Fruit fly (Drosophila melanogaster): ENCODE results near the gene crim.

The crim gene

DNA sequence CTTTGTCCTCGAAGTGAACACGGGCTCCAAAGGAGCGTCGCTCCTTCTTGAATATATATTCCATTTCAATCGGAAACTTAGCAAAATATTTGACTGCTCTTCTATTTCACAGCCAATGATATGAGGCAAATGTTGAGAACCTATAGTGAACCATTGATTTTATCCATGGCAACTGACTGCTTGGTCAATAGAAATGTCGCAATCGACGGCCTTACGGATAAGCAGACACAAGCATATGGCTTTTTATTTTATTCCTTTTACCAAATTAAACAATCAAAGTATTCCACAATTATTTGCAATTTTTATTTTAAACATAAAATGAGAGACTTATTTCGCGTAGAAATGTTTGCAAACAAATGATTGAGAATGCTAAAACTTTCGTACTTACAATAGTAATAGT, 12.0 kb downstream of the crim start, which contains the start of gene Dnai2:
Gene Dnai2, minus strand, starts transcription at position 101 of the 400 bp plus-strand sequence.
- TF ChIP-seq Pif1B (GFP tag; optimal IDR thresholded peaks at IDR 0.05) (no peak), CG34367 (tag; optimal IDR thresholded peaks at IDR 0.05) (no peak), CG8301 (tag; optimal IDR thresholded peaks at IDR 0.05) (no peak), CG13204 (GFP tag; optimal IDR thresholded peaks at IDR 0.05) (no peak), CG8159 (tag; optimal IDR thresholded peaks at IDR 0.05) (no peak), Snoo (tag; optimal IDR thresholded peaks at IDR 0.05) (no peak), CG32121 (GFP tag; IDR thresholded peaks at IDR 0.05) (no peak)

DNA sequence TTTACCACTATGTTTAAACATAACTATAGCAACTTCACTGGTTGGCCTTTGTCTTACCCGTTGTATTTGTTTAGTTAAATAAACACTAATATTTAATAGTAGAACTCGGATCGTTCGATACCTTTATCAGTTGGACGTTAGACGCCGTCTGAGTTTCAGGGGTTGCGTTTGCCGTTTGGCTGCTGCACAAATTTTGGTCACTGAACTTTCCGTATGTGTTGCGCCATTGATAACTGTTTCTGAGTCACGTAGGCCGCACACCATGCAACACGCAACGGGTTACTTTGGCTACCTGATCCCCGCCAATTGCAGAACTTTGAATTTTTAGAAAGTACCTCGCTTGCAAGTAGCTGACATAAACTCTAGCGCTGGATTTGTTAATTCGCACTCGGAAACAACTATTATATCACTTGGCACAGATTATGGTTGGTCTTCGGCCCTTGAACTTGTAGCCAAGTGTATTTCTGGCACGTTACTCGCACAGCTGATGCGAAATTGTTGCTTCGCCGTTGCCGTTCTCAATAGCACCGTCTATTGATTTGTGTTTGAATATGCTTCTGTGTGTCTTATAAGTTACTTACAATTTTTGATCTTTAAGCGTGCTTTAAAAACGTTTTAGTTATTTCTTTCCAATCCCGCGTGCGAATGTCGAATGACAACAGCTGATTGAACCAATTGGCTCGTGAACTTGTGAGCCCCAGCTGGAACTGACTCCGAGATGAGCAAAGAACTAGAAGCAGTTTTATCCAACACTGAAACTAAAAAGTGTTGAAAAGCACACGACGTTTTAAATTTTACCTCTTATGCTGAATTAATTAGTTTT, 14.7 kb downstream of the crim start, which contains the start of gene Dph1:
Gene Dph1, minus strand, starts transcription at position 670 of the 823 bp plus-strand sequence.
- TF ChIP-seq CG15710 (tag; optimal IDR thresholded peaks at IDR 0.05) (peak; percentile 86), CG4496 (GFP tag; IDR thresholded peaks at IDR 0.05) (peak; percentile 98), CG14655 (GFP tag; optimal IDR thresholded peaks at IDR 0.05) (peak; percentile 95), Ets98B (GFP tag; IDR thresholded peaks at IDR 0.05) (peak; percentile 95), Snoo (tag; optimal IDR thresholded peaks at IDR 0.05) (peak; percentile 90), CG8301 (tag; optimal IDR thresholded peaks at IDR 0.05) (peak; percentile 95), D1 (tag; optimal IDR thresholded peaks at IDR 0.05) (peak; percentile 72), CG32121 (GFP tag; IDR thresholded peaks at IDR 0.05) (peak; percentile 96), rn (GFP tag; IDR thresholded peaks at IDR 0.05) (peak; percentile 82), CG17806 (tag; optimal IDR thresholded peaks at IDR 0.05) (peak; percentile 94), CG8159 (tag; optimal IDR thresholded peaks at IDR 0.05) (peak; percentile 91), CG13204 (GFP tag; optimal IDR thresholded peaks at IDR 0.05) (no peak), Pif1B (GFP tag; optimal IDR thresholded peaks at IDR 0.05) (peak; percentile 91), fd96Ca (GFP tag; IDR thresholded peaks at IDR 0.05) (peak; percentile 97), EcR (GFP tag; optimal IDR thresholded peaks at IDR 0.05) (peak; percentile 93), Pif1A (GFP tag; optimal IDR thresholded peaks at IDR 0.05) (peak; percentile 95), CG10348 (GFP tag; IDR thresholded peaks at IDR 0.05) (peak; percentile 63), CG12605 (GFP tag; IDR thresholded peaks at IDR 0.05) (peak; percentile 92), CG34367 (tag; optimal IDR thresholded peaks at IDR 0.05) (peak; percentile 92), gl (tag; optimal IDR thresholded peaks at IDR 0.05) (peak; percentile 87), CG9948 (tag; optimal IDR thresholded peaks at IDR 0.05) (peak; percentile 88)

DNA sequence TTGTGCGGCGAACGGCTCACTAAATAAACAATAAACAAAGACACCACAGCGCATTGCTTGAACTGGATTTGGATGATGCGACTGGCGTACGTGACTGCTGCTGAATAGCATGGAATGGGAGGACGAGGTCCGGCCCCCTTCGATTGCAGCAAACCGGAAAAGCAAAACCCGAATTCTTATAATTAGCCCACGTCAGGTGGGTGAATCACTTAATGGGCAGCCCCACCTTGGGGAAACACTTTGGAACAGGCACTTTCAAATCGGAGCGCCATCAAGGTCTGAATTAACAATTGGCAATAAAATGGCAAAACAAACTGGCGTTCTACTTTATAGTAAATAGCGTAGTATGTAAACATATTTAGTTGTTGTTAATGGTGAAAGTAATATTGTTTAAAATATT, 15.4 kb downstream of the crim start:
- TF ChIP-seq CG8159 (tag; optimal IDR thresholded peaks at IDR 0.05) (no peak), CG17806 (tag; optimal IDR thresholded peaks at IDR 0.05) (no peak), fd96Ca (GFP tag; IDR thresholded peaks at IDR 0.05) (no peak), CG12605 (GFP tag; IDR thresholded peaks at IDR 0.05) (no peak), CG34367 (tag; optimal IDR thresholded peaks at IDR 0.05) (no peak), D1 (tag; optimal IDR thresholded peaks at IDR 0.05) (no peak), CG15710 (tag; optimal IDR thresholded peaks at IDR 0.05) (no peak), CG9948 (tag; optimal IDR thresholded peaks at IDR 0.05) (no peak), EcR (GFP tag; optimal IDR thresholded peaks at IDR 0.05) (no peak), CG4496 (GFP tag; IDR thresholded peaks at IDR 0.05) (no peak), CG13204 (GFP tag; optimal IDR thresholded peaks at IDR 0.05) (no peak), rn (GFP tag; IDR thresholded peaks at IDR 0.05) (no peak), CG8301 (tag; optimal IDR thresholded peaks at IDR 0.05) (no peak), CG14655 (GFP tag; optimal IDR thresholded peaks at IDR 0.05) (no peak), gl (tag; optimal IDR thresholded peaks at IDR 0.05) (no peak), CG10348 (GFP tag; IDR thresholded peaks at IDR 0.05) (no peak), Snoo (tag; optimal IDR thresholded peaks at IDR 0.05) (no peak), CG32121 (GFP tag; IDR thresholded peaks at IDR 0.05) (no peak)

DNA sequence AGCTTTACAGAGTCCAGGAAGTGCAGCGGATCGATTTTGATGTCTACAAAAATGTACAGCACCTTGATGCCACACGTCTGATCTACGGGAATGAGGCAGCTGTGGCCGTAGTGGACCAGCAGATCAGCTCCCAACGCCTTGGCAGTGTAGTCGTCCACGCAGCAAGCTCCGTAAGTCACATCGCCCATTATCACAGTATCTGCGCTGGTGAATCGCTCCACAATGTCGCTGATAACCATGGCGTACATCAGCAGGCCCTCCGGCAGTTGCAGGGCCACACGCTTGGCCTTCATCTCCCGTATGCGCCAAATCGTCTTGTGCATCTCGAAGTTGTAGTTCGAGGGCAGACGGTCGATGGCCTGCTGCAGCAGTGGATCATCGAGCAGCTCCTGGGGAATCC, 16.1 kb downstream of the crim start:
- TF ChIP-seq CG17806 (tag; optimal IDR thresholded peaks at IDR 0.05) (no peak), EcR (GFP tag; optimal IDR thresholded peaks at IDR 0.05) (peak; percentile 38)

DNA sequence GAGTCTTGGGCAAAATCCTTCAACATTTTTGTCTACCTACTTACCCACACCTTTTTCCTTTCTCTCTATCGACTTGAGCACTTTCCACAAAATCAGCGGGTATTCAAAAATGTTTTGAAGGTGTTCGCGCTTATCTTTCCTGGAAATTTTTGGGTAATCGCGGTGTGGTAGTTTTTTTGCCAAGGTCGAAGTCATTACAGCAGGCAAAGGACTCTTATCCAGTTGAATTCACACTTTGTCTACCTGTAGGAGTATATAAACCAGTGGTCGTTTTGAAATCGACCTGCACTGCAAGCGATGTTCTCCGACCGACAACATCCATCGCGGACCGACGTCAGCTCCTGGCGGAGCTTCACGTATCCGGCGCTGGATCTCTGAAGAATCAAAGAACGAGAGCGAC, 18.3 kb downstream of the crim start:
- TF ChIP-seq CG32121 (GFP tag; IDR thresholded peaks at IDR 0.05) (no peak), gl (tag; optimal IDR thresholded peaks at IDR 0.05) (no peak), Pif1B (GFP tag; optimal IDR thresholded peaks at IDR 0.05) (no peak), Snoo (tag; optimal IDR thresholded peaks at IDR 0.05) (no peak), CG14655 (GFP tag; optimal IDR thresholded peaks at IDR 0.05) (no peak), CG13204 (GFP tag; optimal IDR thresholded peaks at IDR 0.05) (no peak), CG34367 (tag; optimal IDR thresholded peaks at IDR 0.05) (no peak), CG4496 (GFP tag; IDR thresholded peaks at IDR 0.05) (no peak), CG10348 (GFP tag; IDR thresholded peaks at IDR 0.05) (no peak), Ets98B (GFP tag; IDR thresholded peaks at IDR 0.05) (no peak), fd96Ca (GFP tag; IDR thresholded peaks at IDR 0.05) (no peak)

DNA sequence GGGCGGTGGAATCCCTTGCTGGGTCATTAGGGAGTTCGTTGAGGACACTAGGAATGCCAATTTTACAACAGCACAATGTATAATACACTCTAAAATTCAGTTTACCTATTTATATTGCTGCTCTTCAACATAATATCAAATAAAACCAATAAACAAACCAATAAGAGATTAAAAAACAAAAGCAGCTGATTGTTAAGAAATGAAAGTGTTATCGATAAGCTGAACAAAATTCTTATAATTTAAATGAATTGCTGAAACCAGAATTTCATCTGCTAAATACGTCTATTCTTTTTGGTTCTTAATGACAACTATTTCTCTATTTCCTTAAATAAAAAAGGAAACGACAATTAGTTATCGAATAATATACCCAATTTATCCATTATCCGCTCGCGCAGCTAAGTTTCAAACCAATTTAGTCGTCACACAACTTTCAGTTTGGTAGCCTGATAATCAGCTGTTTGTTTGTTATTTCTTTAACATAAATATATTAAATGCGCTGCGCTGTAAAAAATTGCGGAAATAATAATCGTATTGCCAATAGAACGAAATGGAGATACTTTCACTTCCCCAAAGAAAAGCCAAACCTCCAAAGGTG, 19.9 kb downstream of the crim start, which contains the start of the genes Pldn and CG14135:
Gene Pldn, minus strand, starts transcription at position 197 of the 595 bp plus-strand sequence.
Gene CG14135, plus strand, starts transcription at position 369 of the 595 bp plus-strand sequence.
- TF ChIP-seq Pif1B (GFP tag; optimal IDR thresholded peaks at IDR 0.05) (no peak), fd96Ca (GFP tag; IDR thresholded peaks at IDR 0.05) (no peak), D1 (tag; optimal IDR thresholded peaks at IDR 0.05) (peak; percentile 12), CG32121 (GFP tag; IDR thresholded peaks at IDR 0.05) (no peak), CG14655 (GFP tag; optimal IDR thresholded peaks at IDR 0.05) (no peak), gl (tag; optimal IDR thresholded peaks at IDR 0.05) (no peak), EcR (GFP tag; optimal IDR thresholded peaks at IDR 0.05) (no peak)

Measured in whole organism, pupa.